Fruit fly (Drosophila melanogaster): ENCODE results near the gene Spase22-23.
A peak's percentile ranks its signal among the peaks of the same experiment; 100 is the strongest.

Gene Spase22-23

dm6 chr3R:24230423-24231205 is 779 bp upstream of the Spase22-23 start, which contains the start of gene mask (continued):
- TF ChIP-seq CG8290 (GFP tag; optimal IDR thresholded peaks at IDR 0.05) (peak; percentile 81), CG8290 (tag; optimal IDR thresholded peaks at IDR 0.05) (peak; percentile 28 to 86), slbo (GFP tag; IDR thresholded peaks at IDR 0.05) (peak; percentile 79), kay (GFP tag; optimal IDR thresholded peaks at IDR 0.05) (peak; percentile 16), Meics (GFP tag; optimal IDR thresholded peaks at IDR 0.05) (peak; percentile 85), z (GFP tag; IDR thresholded peaks at IDR 0.05) (no peak), maf-S (GFP tag; optimal IDR thresholded peaks at IDR 0.05) (peak; percentile 63), ssp (GFP tag; IDR thresholded peaks at IDR 0.05) (peak; percentile 39), Rx (GFP tag; IDR thresholded peaks at IDR 0.05) (peak; percentile 88), oc (tag; optimal IDR thresholded peaks at IDR 0.05) (no peak), bbx (GFP tag; IDR thresholded peaks at IDR 0.05; ENCODE audit: partially characterized antibody) (peak; percentile 18), dan (GFP tag; IDR thresholded peaks at IDR 0.05) (no peak), CG10543 (GFP tag; optimal IDR thresholded peaks at IDR 0.05) (peak; percentile 92), CG8359 (GFP tag; optimal IDR thresholded peaks at IDR 0.05; ENCODE audit: borderline replicate concordance) (peak; percentile 47), CG15269 (tag; optimal IDR thresholded peaks at IDR 0.05) (peak; percentile 56), slou (GFP tag; optimal IDR thresholded peaks at IDR 0.05) (peak; percentile 76), Stat92E (GFP tag; optimal IDR thresholded peaks at IDR 0.05) (peak in 1 of 3 experiments; percentile 56), da (GFP tag; optimal IDR thresholded peaks at IDR 0.05) (peak; percentile 74), bowl (GFP tag; IDR thresholded peaks at IDR 0.05) (peak; percentile 58), HLH54F (GFP tag; optimal IDR thresholded peaks at IDR 0.05) (peak; percentile 48), sna (GFP tag; IDR thresholded peaks at IDR 0.05; ENCODE audit: partially characterized antibody) (no peak), CG7786 (GFP tag; optimal IDR thresholded peaks at IDR 0.05) (peak; percentile 18), Dfd (GFP tag; optimal IDR thresholded peaks at IDR 0.05) (no peak), H15 (GFP tag; IDR thresholded peaks at IDR 0.05) (peak; percentile 82), Bteb2 (GFP tag; optimal IDR thresholded peaks at IDR 0.05) (peak; percentile 83), Jarid2 (GFP tag; optimal IDR thresholded peaks at IDR 0.05) (peak; percentile 51), CoRest (tag; optimal IDR thresholded peaks at IDR 0.05) (peak; percentile 63), ac (GFP tag; optimal IDR thresholded peaks at IDR 0.05) (peak; percentile 55), Side (GFP tag; optimal IDR thresholded peaks at IDR 0.05) (peak; percentile 86), CG15011 (GFP tag; optimal IDR thresholded peaks at IDR 0.05) (peak; percentile 70), CG6654 (GFP tag; optimal IDR thresholded peaks at IDR 0.05) (peak; percentile 51), fd96Cb (tag; optimal IDR thresholded peaks at IDR 0.05) (peak; percentile 4), CG12155 (GFP tag; optimal IDR thresholded peaks at IDR 0.05) (peak; percentile 31), Eip74EF (GFP tag; optimal IDR thresholded peaks at IDR 0.05) (peak in 1 of 2 experiments; percentile 25), CG30020 (tag; optimal IDR thresholded peaks at IDR 0.05) (peak; percentile 32), seq (GFP tag; IDR thresholded peaks at IDR 0.05) (peak; percentile 75), CG9609 (GFP tag; optimal IDR thresholded peaks at IDR 0.05) (peak; percentile 74), tap (tag; optimal IDR thresholded peaks at IDR 0.05) (no peak), vfl (GFP tag; optimal IDR thresholded peaks at IDR 0.05) (peak; percentile 45), kah (GFP tag; optimal IDR thresholded peaks at IDR 0.05) (peak; percentile 67), CG10267 (tag; optimal IDR thresholded peaks at IDR 0.05) (peak; percentile 69), Usf (GFP tag; optimal IDR thresholded peaks at IDR 0.05) (peak; percentile 74), CG13424 (tag; optimal IDR thresholded peaks at IDR 0.05) (peak; percentile 39), CG9727 (GFP tag; optimal IDR thresholded peaks at IDR 0.05) (peak; percentile 92), Poxn (GFP tag; IDR thresholded peaks at IDR 0.05) (no peak), ham (GFP tag; IDR thresholded peaks at IDR 0.05) (0 out of 2 replicates have a peak, but pooled peaks have one; percentile 25), Ssrp (tag; optimal IDR thresholded peaks at IDR 0.05) (peak; percentile 34), CG17385 (GFP tag; optimal IDR thresholded peaks at IDR 0.05) (peak; percentile 83), CG43689 (GFP tag; IDR thresholded peaks at IDR 0.05) (peak; percentile 48; the same call in 1 of the 2 replicates)
